Worm (Caenorhabditis elegans) whole organism, L2 larva: ENCODE data around the gene str-178.
A peak's percentile ranks its signal among the peaks of the same experiment; 100 is the strongest.

Experiments
- C34F6.9 ChIP-seq: fragments of 150-350 bp; optimal IDR thresholded peaks from 2 replicates; lab custom pipeline; 2014; ENCODE audit warnings: missing biosample characterization, missing genetic modification characterization
- F13H6.1 ChIP-seq: sonication (generic microtip); optimal IDR thresholded peaks from 2 replicates; lab custom pipeline; 2016; ENCODE audit warnings: missing genetic modification characterization, missing compliant biosample characterization
- R02D3.7 ChIP-seq: fragments of 150-350 bp; optimal IDR thresholded peaks from 2 replicates; lab custom pipeline; 2014; ENCODE audit warnings: missing biosample characterization, missing genetic modification characterization
- alr-1 ChIP-seq: fragments of 150-350 bp; optimal IDR thresholded peaks from 2 replicates; lab custom pipeline; 2014; ENCODE audit warnings: missing biosample characterization, missing genetic modification characterization
- ama-1 ChIP-seq: fragments of 150-350 bp; optimal IDR thresholded peaks from 2 replicates; lab custom pipeline; 2018; ENCODE audit warnings: inconsistent platforms
- blmp-1 ChIP-seq: sonication (generic microtip); optimal IDR thresholded peaks from 2 replicates; lab custom pipeline; 2017; ENCODE audit warnings: missing genetic modification characterization, mild to moderate bottlenecking, missing compliant biosample characterization, antibody characterized with exemption, moderate library complexity; ENCODE audit not compliant: insufficient read depth
- ceh-16 ChIP-seq: fragments of 150-350 bp; optimal IDR thresholded peaks from 2 replicates; lab custom pipeline; 2014; ENCODE audit warnings: missing biosample characterization, missing genetic modification characterization
- ceh-82 ChIP-seq: fragments of 150-350 bp; optimal IDR thresholded peaks from 2 replicates; lab custom pipeline; 2014; ENCODE audit warnings: missing biosample characterization, missing genetic modification characterization
- crh-2 ChIP-seq: sonication (generic microtip); optimal IDR thresholded peaks from 2 replicates; lab custom pipeline; 2017; ENCODE audit warnings: missing biosample characterization, missing genetic modification characterization
- egl-27 ChIP-seq: sonication (generic microtip); optimal IDR thresholded peaks from 3 replicates; lab custom pipeline; 2017; ENCODE audit warnings: missing biosample characterization, missing genetic modification reagents, missing genetic modification characterization
- elt-1 ChIP-seq: fragments of 150-350 bp; optimal IDR thresholded peaks from 2 replicates; lab custom pipeline; 2014; ENCODE audit warnings: missing biosample characterization, missing genetic modification characterization
- elt-3 ChIP-seq: sonication (generic microtip); optimal IDR thresholded peaks from 2 replicates; lab custom pipeline; 2017; ENCODE audit warnings: missing biosample characterization, missing genetic modification characterization
- fos-1 ChIP-seq: fragments of 150-350 bp; optimal IDR thresholded peaks from 2 replicates; lab custom pipeline; 2014; ENCODE audit warnings: missing biosample characterization, missing genetic modification characterization
- gmeb-1 ChIP-seq: fragments of 150-350 bp; optimal IDR thresholded peaks from 2 replicates; lab custom pipeline; 2014; ENCODE audit warnings: missing biosample characterization, missing genetic modification characterization
- lin-11 ChIP-seq: fragments of 150-350 bp; sonication (generic microtip); optimal IDR thresholded peaks from 2 replicates; lab custom pipeline; 2014; ENCODE audit warnings: missing biosample characterization, missing genetic modification characterization, inconsistent platforms, mixed read lengths
- lin-13 ChIP-seq: fragments of 150-350 bp; optimal IDR thresholded peaks from 2 replicates; lab custom pipeline; 2014; ENCODE audit warnings: missing biosample characterization, missing genetic modification reagents, missing genetic modification characterization
- lin-39 ChIP-seq: fragments of 150-350 bp; optimal IDR thresholded peaks from 2 replicates; lab custom pipeline; 2014; ENCODE audit warnings: missing biosample characterization, missing genetic modification reagents, missing genetic modification characterization
- mab-5 ChIP-seq: fragments of 150-350 bp; optimal IDR thresholded peaks from 2 replicates; lab custom pipeline; 2014; ENCODE audit warnings: missing biosample characterization, missing genetic modification characterization
- mbf-1 ChIP-seq: sonication (generic microtip); optimal IDR thresholded peaks from 2 replicates; lab custom pipeline; 2017; ENCODE audit warnings: missing biosample characterization, missing genetic modification characterization
- mdl-1 ChIP-seq, 2 experiments: fragments of 150-350 bp in 1 of 2; sonication (generic microtip) in 1 of 2; optimal IDR thresholded peaks; 2 replicates each; lab custom pipeline; 2017; ENCODE audit warnings: missing biosample characterization in 2 of 2, missing genetic modification characterization in 2 of 2
- nhr-10 ChIP-seq: sonication (generic microtip); optimal IDR thresholded peaks from 2 replicates; lab custom pipeline; 2017; ENCODE audit warnings: missing biosample characterization, missing genetic modification characterization
- nhr-11 ChIP-seq: fragments of 150-350 bp; optimal IDR thresholded peaks from 2 replicates; lab custom pipeline; 2014; ENCODE audit warnings: missing biosample characterization, missing genetic modification characterization
- nhr-12 ChIP-seq: fragments of 150-350 bp; optimal IDR thresholded peaks from 2 replicates; lab custom pipeline; 2014; ENCODE audit warnings: missing biosample characterization, missing genetic modification characterization
- nhr-129 ChIP-seq: fragments of 150-350 bp; optimal IDR thresholded peaks from 2 replicates; lab custom pipeline; 2014; ENCODE audit warnings: missing biosample characterization, missing genetic modification characterization
- nhr-21 ChIP-seq: fragments of 150-350 bp; optimal IDR thresholded peaks from 2 replicates; lab custom pipeline; 2014; ENCODE audit warnings: missing biosample characterization, missing genetic modification characterization
- nhr-23 ChIP-seq: fragments of 150-350 bp; optimal IDR thresholded peaks from 2 replicates; lab custom pipeline; 2014; ENCODE audit warnings: missing biosample characterization, missing genetic modification reagents, missing genetic modification characterization
- nhr-237 ChIP-seq: fragments of 150-350 bp; optimal IDR thresholded peaks from 2 replicates; lab custom pipeline; 2014; ENCODE audit warnings: missing biosample characterization, missing genetic modification characterization
- nhr-25 ChIP-seq: fragments of 150-350 bp; sonication (generic microtip); optimal IDR thresholded peaks from 3 replicates; lab custom pipeline; 2014; ENCODE audit warnings: missing biosample characterization, missing genetic modification characterization
- nhr-6 ChIP-seq: fragments of 150-350 bp; optimal IDR thresholded peaks from 2 replicates; lab custom pipeline; 2014; ENCODE audit warnings: missing biosample characterization, missing genetic modification characterization
- nhr-77 ChIP-seq: fragments of 150-350 bp; optimal IDR thresholded peaks from 2 replicates; lab custom pipeline; 2014; ENCODE audit warnings: missing biosample characterization, missing genetic modification characterization
- peb-1 ChIP-seq: fragments of 150-350 bp; optimal IDR thresholded peaks from 2 replicates; lab custom pipeline; 2014; ENCODE audit warnings: missing biosample characterization, missing genetic modification characterization
- sem-4 ChIP-seq: fragments of 150-350 bp; optimal IDR thresholded peaks from 2 replicates; lab custom pipeline; 2014; ENCODE audit warnings: missing biosample characterization, missing genetic modification reagents, missing genetic modification characterization
- skn-1 ChIP-seq: sonication (generic microtip); optimal IDR thresholded peaks from 2 replicates; lab custom pipeline; 2017; ENCODE audit warnings: missing biosample characterization, missing genetic modification characterization
- sma-9 ChIP-seq, 2 experiments: fragments of 150-350 bp in 1 of 2; sonication (generic microtip) in 1 of 2; optimal IDR thresholded peaks; 2 replicates each; lab custom pipeline; 2014 to 2016; ENCODE audit warnings: missing genetic modification characterization in 2 of 2, mild to moderate bottlenecking in 1 of 2, missing biosample characterization in 1 of 2, missing compliant biosample characterization in 1 of 2, missing genetic modification reagents in 1 of 2, moderate library complexity in 1 of 2
- snpc-4 ChIP-seq: fragments of 150-350 bp; optimal IDR thresholded peaks from 2 replicates; lab custom pipeline; 2014; ENCODE audit warnings: missing biosample characterization, missing genetic modification characterization
- unc-39 ChIP-seq: fragments of 150-350 bp; optimal IDR thresholded peaks from 2 replicates; lab custom pipeline; 2014; ENCODE audit warnings: missing biosample characterization, missing genetic modification characterization
- unc-55 ChIP-seq: fragments of 150-350 bp; sonication (generic microtip); optimal IDR thresholded peaks from 3 replicates; lab custom pipeline; 2014; ENCODE audit warnings: missing biosample characterization, missing genetic modification reagents, missing genetic modification characterization
- unc-62 ChIP-seq: fragments of 150-350 bp; optimal IDR thresholded peaks from 2 replicates; lab custom pipeline; 2014; ENCODE audit warnings: missing biosample characterization, missing genetic modification reagents, missing genetic modification characterization
- zag-1 ChIP-seq: fragments of 150-350 bp; optimal IDR thresholded peaks from 2 replicates; lab custom pipeline; 2014; ENCODE audit warnings: missing biosample characterization, missing genetic modification characterization
- ztf-1 ChIP-seq: fragments of 200-800 bp; sonication (Bioruptor generic); conservative IDR thresholded peaks from 2 replicates; pipeline ENCODE4 v1.3.6; 2022; ENCODE audit warnings: missing genetic modification characterization, missing compliant biosample characterization
- ztf-11 ChIP-seq: sonication (generic microtip); optimal IDR thresholded peaks from 2 replicates; lab custom pipeline; 2017; ENCODE audit warnings: missing biosample characterization, missing genetic modification characterization

str-178 gene

ce11 chrV:12744979-12745378, 28.6 kb upstream of the str-178 start, which contains the start of gene C15C8.7:
Gene C15C8.7 (minus strand): TSS chrV:12745050.
- TF ChIP-seq gmeb-1 (tag; lab: Kevin White, UChicago) (no peak), F13H6.1 (tag; lab: Kevin White, UChicago) (peak; percentile 6), snpc-4 (no peak), blmp-1 (tag; lab: Kevin White, UChicago) (no peak), alr-1 (no peak), fos-1 (tag; lab: Kevin White, UChicago) (peak; percentile 63), ceh-82 (tag; lab: Kevin White, UChicago) (no peak), mdl-1 (tag; optimal IDR thresholded peaks at IDR 0.05; lab: Kevin White, UChicago) (no peak), ama-1 (lab: Kevin White, UChicago) (no peak)

- TF ChIP-seq ceh-82 (tag; lab: Kevin White, UChicago), result no peak
- no peak for TF ChIP-seq unc-55
- TF ChIP-seq lin-11 (tag; lab: Kevin White, UChicago), result no peak
- no peak for TF ChIP-seq lin-13 (GFP tag; lab: Kevin White, UChicago)
- TF ChIP-seq nhr-6 (tag; lab: Kevin White, UChicago), result no peak
- no peak for TF ChIP-seq ztf-11 (tag; lab: Kevin White, UChicago)
- no peak for TF ChIP-seq zag-1 (tag; lab: Kevin White, UChicago)
- no peak for TF ChIP-seq mbf-1 (tag; lab: Kevin White, UChicago)
- no peak for TF ChIP-seq nhr-237 (tag; lab: Kevin White, UChicago)
- no peak for TF ChIP-seq mdl-1 (tag; optimal IDR thresholded peaks at IDR 0.05; lab: Kevin White, UChicago)
- TF ChIP-seq R02D3.7, result no peak
- TF ChIP-seq, all 48 proteins: peak for 0
These were observed 27.6 kb upstream of the str-178 start for ce11 chrV:12743778-12744502.

- no peak for TF ChIP-seq C34F6.9
- TF ChIP-seq egl-27 (tag; lab: Kevin White, UChicago), result no peak
- TF ChIP-seq ceh-82 (tag; lab: Kevin White, UChicago), result no peak
- TF ChIP-seq unc-39 (tag; lab: Kevin White, UChicago), result no peak
- no peak for TF ChIP-seq F13H6.1 (tag; lab: Kevin White, UChicago)
- no peak for TF ChIP-seq skn-1 (tag; lab: Kevin White, UChicago)
- no peak for TF ChIP-seq nhr-11 (tag; lab: Kevin White, UChicago)
- no peak for TF ChIP-seq unc-62 (GFP tag; lab: Kevin White, UChicago)
- TF ChIP-seq nhr-25 (tag; lab: Kevin White, UChicago), result no peak
- TF ChIP-seq gmeb-1 (tag; lab: Kevin White, UChicago), result peak; percentile 8
- TF ChIP-seq ceh-16 (tag; lab: Kevin White, UChicago), result no peak
- no peak for TF ChIP-seq nhr-23 (tag; lab: Kevin White, UChicago)
- TF ChIP-seq lin-39 (tag; lab: Kevin White, UChicago), result no peak
- peak; percentile 96 for TF ChIP-seq nhr-129
- peak; percentile 82 for TF ChIP-seq fos-1 (tag; lab: Kevin White, UChicago)
- TF ChIP-seq peb-1 (tag; lab: Kevin White, UChicago), result no peak
- no peak for TF ChIP-seq sem-4 (tag; lab: Kevin White, UChicago)
- no peak for TF ChIP-seq unc-55
- no peak for TF ChIP-seq elt-3
- TF ChIP-seq nhr-21 (tag; lab: Kevin White, UChicago), result no peak
- peak; percentile 54 for TF ChIP-seq sma-9 (GFP tag; optimal IDR thresholded peaks at IDR 0.05; lab: Kevin White, UChicago)
- TF ChIP-seq sma-9 (tag; optimal IDR thresholded peaks at IDR 0.05; lab: Kevin White, UChicago), result no peak
- TF ChIP-seq nhr-12, result no peak
- TF ChIP-seq nhr-237 (tag; lab: Kevin White, UChicago), result no peak
- no peak for TF ChIP-seq zag-1 (tag; lab: Kevin White, UChicago)
- TF ChIP-seq ama-1 (lab: Kevin White, UChicago), result no peak
- TF ChIP-seq R02D3.7, result no peak
- TF ChIP-seq lin-13 (GFP tag; lab: Kevin White, UChicago), result no peak
- TF ChIP-seq lin-11 (tag; lab: Kevin White, UChicago), result no peak
- no peak for TF ChIP-seq mab-5 (tag; lab: Kevin White, UChicago)
- TF ChIP-seq elt-1, result no peak
- TF ChIP-seq alr-1, result no peak
- TF ChIP-seq crh-2 (tag; lab: Kevin White, UChicago), result peak; percentile 70
- TF ChIP-seq mbf-1 (tag; lab: Kevin White, UChicago), result no peak
- TF ChIP-seq mdl-1 (tag; optimal IDR thresholded peaks at IDR 0.05; lab: Kevin White, UChicago), result no peak
- no peak for TF ChIP-seq nhr-10
- TF ChIP-seq nhr-77 (tag; lab: Kevin White, UChicago), result no peak
- no peak for TF ChIP-seq ztf-1 (GFP tag; lab: Robert Waterston, UW)
- TF ChIP-seq, all 48 proteins: peak for 5
These were observed 25.3 kb upstream of the str-178 start, which contains the start of gene hrg-7 for ce11 chrV:12741684-12742083. Gene hrg-7 (plus strand): TSS chrV:12742041.
